Fruit fly (Drosophila melanogaster) whole organism, prepupa: ENCODE results near the gene CG32354.

ENCODE experiments used
- Blimp-1 ChIP-seq: fragments of 200-800 bp; sonication (Bioruptor generic); optimal IDR thresholded peaks from 3 replicates; lab custom pipeline; 2017; ENCODE audit warnings: missing biosample characterization, missing genetic modification characterization, mild to moderate bottlenecking, moderate library complexity, missing genetic modification reagents
- CG10631 ChIP-seq: fragments of 200-800 bp; sonication (Bioruptor generic); optimal IDR thresholded peaks from 2 replicates; lab custom pipeline; 2016; ENCODE audit warnings: missing biosample characterization, missing genetic modification characterization
- CG10669 ChIP-seq: fragments of 200-800 bp; sonication (Bioruptor generic); optimal IDR thresholded peaks from 3 replicates; lab custom pipeline; 2018; ENCODE audit warnings: missing biosample characterization, mild to moderate bottlenecking, missing genetic modification characterization, moderate library complexity
- CG11294 ChIP-seq: fragments of 200-800 bp; sonication (Bioruptor generic); IDR thresholded peaks from 2 replicates; pipeline ENCODE4 v1.3.6; 2022; ENCODE audit warnings: missing biosample characterization, missing genetic modification characterization
- CG11762 ChIP-seq: fragments of 200-800 bp; sonication (Bioruptor generic); optimal IDR thresholded peaks from 3 replicates; lab custom pipeline; 2016; ENCODE audit warnings: missing biosample characterization, missing genetic modification characterization; ENCODE audit not compliant: insufficient read depth
- CG11902 ChIP-seq: fragments of 200-800 bp; sonication (Bioruptor generic); optimal IDR thresholded peaks from 3 replicates; lab custom pipeline; 2016; ENCODE audit warnings: missing biosample characterization, missing genetic modification characterization
- CG1621 ChIP-seq: fragments of 200-800 bp; sonication (Bioruptor generic); optimal IDR thresholded peaks from 3 replicates; lab custom pipeline; 2018; ENCODE audit warnings: missing biosample characterization, mild to moderate bottlenecking, missing genetic modification characterization
- CG16779 ChIP-seq: fragments of 200-800 bp; sonication (Bioruptor generic); optimal IDR thresholded peaks from 3 replicates; lab custom pipeline; 2017; ENCODE audit warnings: missing biosample characterization, mild to moderate bottlenecking, missing genetic modification characterization
- CG3032 ChIP-seq: fragments of 200-800 bp; optimal IDR thresholded peaks from 2 replicates; lab custom pipeline; 2019; ENCODE audit warnings: missing biosample characterization, mild to moderate bottlenecking, missing genetic modification characterization, moderate library complexity
- CG31627 ChIP-seq: fragments of 200-800 bp; sonication (Bioruptor generic); optimal IDR thresholded peaks from 3 replicates; lab custom pipeline; 2016; ENCODE audit warnings: missing biosample characterization, missing genetic modification characterization
- CG32006 ChIP-seq: fragments of 200-800 bp; sonication (Bioruptor generic); optimal IDR thresholded peaks from 3 replicates; lab custom pipeline; 2017; ENCODE audit warnings: missing biosample characterization, mild to moderate bottlenecking, missing genetic modification characterization
- CG34406 ChIP-seq: fragments of 200-800 bp; sonication (Bioruptor generic); optimal IDR thresholded peaks from 3 replicates; lab custom pipeline; 2016; ENCODE audit warnings: missing biosample characterization, missing genetic modification characterization
- CG3919 ChIP-seq: fragments of 200-800 bp; sonication (Bioruptor generic); optimal IDR thresholded peaks from 3 replicates; lab custom pipeline; 2016; ENCODE audit warnings: missing biosample characterization, missing genetic modification characterization
- CG4318 ChIP-seq: fragments of 200-800 bp; sonication (Bioruptor generic); optimal IDR thresholded peaks from 3 replicates; lab custom pipeline; 2017; ENCODE audit warnings: missing biosample characterization, mild to moderate bottlenecking, missing genetic modification characterization
- CG6163 ChIP-seq: fragments of 200-800 bp; sonication (Bioruptor generic); IDR thresholded peaks from 3 replicates; pipeline ENCODE4 v1.3.6; 2022; ENCODE audit warnings: missing biosample characterization, missing genetic modification characterization
- CG6276 ChIP-seq: fragments of 200-800 bp; sonication (Bioruptor generic); optimal IDR thresholded peaks from 2 replicates; lab custom pipeline; 2017; ENCODE audit warnings: missing biosample characterization, mild to moderate bottlenecking, missing genetic modification characterization
- CG6792 ChIP-seq: fragments of 200-800 bp; sonication (Bioruptor generic); optimal IDR thresholded peaks from 3 replicates; lab custom pipeline; 2016; ENCODE audit warnings: missing biosample characterization, missing genetic modification characterization
- CG6808 ChIP-seq: fragments of 200-800 bp; sonication (Bioruptor generic); optimal IDR thresholded peaks from 3 replicates; lab custom pipeline; 2017; ENCODE audit warnings: missing biosample characterization, missing genetic modification characterization, mild to moderate bottlenecking, moderate library complexity, missing genetic modification reagents
- CG6854 ChIP-seq: fragments of 200-800 bp; sonication (Bioruptor generic); optimal IDR thresholded peaks from 2 replicates; lab custom pipeline; 2017; ENCODE audit warnings: missing biosample characterization, mild to moderate bottlenecking, missing genetic modification characterization
- CG7368 ChIP-seq: fragments of 200-800 bp; sonication (Bioruptor generic); optimal IDR thresholded peaks from 3 replicates; lab custom pipeline; 2016; ENCODE audit warnings: missing biosample characterization, missing genetic modification characterization
- CG8119 ChIP-seq: fragments of 200-800 bp; sonication (Bioruptor generic); IDR thresholded peaks from 3 replicates; pipeline ENCODE4 v1.3.6; 2022; ENCODE audit warnings: missing biosample characterization, missing genetic modification characterization
- CG8632 ChIP-seq: fragments of 200-800 bp; sonication (Bioruptor generic); optimal IDR thresholded peaks from 3 replicates; lab custom pipeline; 2016; ENCODE audit warnings: missing biosample characterization, missing genetic modification characterization
- CG9139 ChIP-seq: fragments of 200-800 bp; sonication (Bioruptor generic); optimal IDR thresholded peaks from 3 replicates; lab custom pipeline; 2017; ENCODE audit warnings: missing biosample characterization, mild to moderate bottlenecking, missing genetic modification characterization
- Eip75B ChIP-seq: fragments of 200-800 bp; sonication (Bioruptor generic); optimal IDR thresholded peaks from 3 replicates; lab custom pipeline; 2016; ENCODE audit warnings: missing biosample characterization, missing genetic modification characterization
- Eip78C ChIP-seq: fragments of 200-800 bp; sonication (Bioruptor generic); peaks from one replicate; lab custom pipeline; 2016; ENCODE audit warnings: missing biosample characterization, missing genetic modification characterization
- Eip93F ChIP-seq: fragments of 200-800 bp; sonication (Bioruptor generic); optimal IDR thresholded peaks from 2 replicates; lab custom pipeline; 2016; ENCODE audit warnings: missing biosample characterization, mild to moderate bottlenecking, missing genetic modification characterization
- Ets21C ChIP-seq: fragments of 200-800 bp; sonication (Bioruptor generic); optimal IDR thresholded peaks from 3 replicates; lab custom pipeline; 2016; ENCODE audit warnings: missing biosample characterization, missing genetic modification characterization
- Ets96B ChIP-seq: fragments of 200-800 bp; optimal IDR thresholded peaks from 2 replicates; lab custom pipeline; 2019; ENCODE audit warnings: missing biosample characterization, mild to moderate bottlenecking, missing genetic modification characterization, moderate library complexity
- Gug ChIP-seq: fragments of 200-800 bp; sonication (Bioruptor generic); IDR thresholded peaks from 2 replicates; pipeline ENCODE4 v1.3.6; 2022; ENCODE audit warnings: missing biosample characterization, missing genetic modification characterization
- Hr38 ChIP-seq: sonication (Bioruptor generic); optimal IDR thresholded peaks from 2 replicates; lab custom pipeline; 2016; ENCODE audit warnings: missing biosample characterization, missing genetic modification characterization
- Hr39 ChIP-seq: fragments of 200-800 bp; sonication (Bioruptor generic); optimal IDR thresholded peaks from 2 replicates; lab custom pipeline; 2016; ENCODE audit warnings: missing biosample characterization, missing genetic modification characterization
- Hr4 ChIP-seq: fragments of 200-800 bp; sonication (Bioruptor generic); optimal IDR thresholded peaks from 3 replicates; lab custom pipeline; 2016; ENCODE audit warnings: missing biosample characterization, missing genetic modification characterization
- Lpt ChIP-seq: fragments of 200-800 bp; sonication (Bioruptor generic); optimal IDR thresholded peaks from 3 replicates; lab custom pipeline; 2016; ENCODE audit warnings: missing biosample characterization, missing genetic modification characterization
- Met ChIP-seq: fragments of 200-800 bp; sonication (Bioruptor generic); optimal IDR thresholded peaks from 3 replicates; lab custom pipeline; 2016; ENCODE audit warnings: missing biosample characterization, missing genetic modification characterization
- Smox ChIP-seq: fragments of 200-800 bp; sonication (Bioruptor generic); optimal IDR thresholded peaks from 3 replicates; lab custom pipeline; 2016; ENCODE audit warnings: missing biosample characterization, missing genetic modification characterization
- Sox102F ChIP-seq: fragments of 200-800 bp; sonication (Bioruptor generic); optimal IDR thresholded peaks from 2 replicates; lab custom pipeline; 2016; ENCODE audit warnings: missing biosample characterization, mild to moderate bottlenecking, missing genetic modification characterization
- Sox14 ChIP-seq: fragments of 200-800 bp; sonication (Bioruptor generic); optimal IDR thresholded peaks from 3 replicates; lab custom pipeline; 2016; ENCODE audit warnings: missing biosample characterization, missing genetic modification characterization
- Sox15 ChIP-seq: fragments of 200-800 bp; sonication (Bioruptor generic); optimal IDR thresholded peaks from 3 replicates; lab custom pipeline; 2016; ENCODE audit warnings: missing biosample characterization, missing genetic modification characterization
- achi ChIP-seq: fragments of 200-800 bp; sonication (Bioruptor generic); optimal IDR thresholded peaks from 3 replicates; lab custom pipeline; 2016; ENCODE audit warnings: missing biosample characterization, missing genetic modification characterization
- acj6 ChIP-seq: fragments of 200-800 bp; sonication (Bioruptor generic); optimal IDR thresholded peaks from 3 replicates; lab custom pipeline; 2016; ENCODE audit warnings: missing biosample characterization, missing genetic modification characterization
- cyc ChIP-seq: fragments of 200-800 bp; sonication (Bioruptor generic); optimal IDR thresholded peaks from 3 replicates; lab custom pipeline; 2016; ENCODE audit warnings: missing biosample characterization, missing genetic modification characterization
- dsx ChIP-seq: fragments of 200-800 bp; optimal IDR thresholded peaks from 3 replicates; lab custom pipeline; 2019; ENCODE audit warnings: missing biosample characterization, mild to moderate bottlenecking, missing genetic modification characterization, moderate library complexity; ENCODE audit not compliant: poor library complexity, severe bottlenecking
- eg ChIP-seq: fragments of 200-800 bp; sonication (Bioruptor generic); IDR thresholded peaks from 3 replicates; pipeline ENCODE4 v1.3.6; 2022; ENCODE audit warnings: missing biosample characterization, missing genetic modification characterization
- fd59A ChIP-seq: fragments of 200-800 bp; sonication (Bioruptor generic); optimal IDR thresholded peaks from 2 replicates; lab custom pipeline; 2017; ENCODE audit warnings: missing biosample characterization, mild to moderate bottlenecking, missing genetic modification characterization, missing genetic modification reagents
- fd85E ChIP-seq: fragments of 200-800 bp; sonication (Bioruptor generic); optimal IDR thresholded peaks from 3 replicates; lab custom pipeline; 2016; ENCODE audit warnings: missing biosample characterization, missing genetic modification characterization
- lz ChIP-seq: fragments of 200-800 bp; sonication (Bioruptor generic); optimal IDR thresholded peaks from 3 replicates; lab custom pipeline; 2016; ENCODE audit warnings: missing biosample characterization, missing genetic modification characterization
- pdm3 ChIP-seq: fragments of 200-800 bp; sonication (Bioruptor generic); optimal IDR thresholded peaks from 3 replicates; lab custom pipeline; 2016; ENCODE audit warnings: missing biosample characterization, missing genetic modification characterization
- salr ChIP-seq, 2 experiments: fragments of 200-800 bp; sonication (Bioruptor generic); optimal IDR thresholded peaks; 3 replicates each; lab custom pipeline; 2016 to 2018; ENCODE audit warnings: missing biosample characterization in 2 of 2, missing genetic modification characterization in 2 of 2, mild to moderate bottlenecking in 1 of 2
- spab ChIP-seq: fragments of 200-800 bp; sonication (Bioruptor generic); optimal IDR thresholded peaks from 2 replicates; lab custom pipeline; 2017; ENCODE audit warnings: missing biosample characterization, mild to moderate bottlenecking, missing genetic modification characterization, missing genetic modification reagents
- svp ChIP-seq: fragments of 200-800 bp; sonication (Bioruptor generic); peaks from one replicate; lab custom pipeline; 2016; ENCODE audit warnings: missing biosample characterization, missing genetic modification characterization
- topi ChIP-seq: fragments of 200-800 bp; sonication (Bioruptor generic); optimal IDR thresholded peaks from 3 replicates; lab custom pipeline; 2016; ENCODE audit warnings: missing biosample characterization, missing genetic modification characterization
- vri ChIP-seq: fragments of 200-800 bp; sonication (Bioruptor generic); optimal IDR thresholded peaks from 3 replicates; lab custom pipeline; 2016; ENCODE audit warnings: missing biosample characterization, mild to moderate bottlenecking, missing genetic modification characterization

The CG32354 gene

DNA sequence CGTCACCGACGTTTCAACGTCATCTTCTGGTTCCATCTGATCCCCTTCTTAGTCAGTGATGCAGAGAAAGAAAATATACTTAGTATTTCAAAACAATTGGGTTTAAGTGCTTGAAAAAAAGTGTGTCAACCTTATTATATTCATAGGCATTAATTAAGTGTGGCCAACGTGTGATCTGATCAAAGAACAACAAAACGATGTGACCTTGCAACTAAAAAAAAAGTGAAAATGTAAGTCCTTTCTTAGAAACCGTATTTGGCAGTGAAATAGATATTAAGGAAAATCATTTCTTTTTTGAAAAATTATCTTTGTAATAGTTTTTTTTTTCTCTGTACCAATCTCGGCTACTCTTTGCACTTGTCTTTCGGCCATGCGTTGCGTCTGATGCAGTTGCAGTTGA is 37.0 kb downstream of the CG32354 start:
- TF ChIP-seq acj6 (GFP tag; lab: Kevin White, UChicago) (peak; percentile 86), CG4318 (GFP tag; lab: Kevin White, UChicago) (peak; percentile 82), CG3919 (GFP tag; lab: Kevin White, UChicago) (peak; percentile 88), spab (GFP tag; lab: Kevin White, UChicago) (peak; percentile 74), CG16779 (tag; lab: Kevin White, UChicago) (peak; percentile 73), CG11762 (GFP tag; lab: Kevin White, UChicago) (peak; percentile 85), Hr4 (GFP tag; lab: Kevin White, UChicago) (peak; percentile 81), CG6276 (GFP tag; lab: Kevin White, UChicago) (peak; percentile 77), Lpt (peak; percentile 70), topi (GFP tag; lab: Kevin White, UChicago) (peak; percentile 84), eg (GFP tag; lab: Robert Waterston, UW) (peak; percentile 60), Met (GFP tag; lab: Kevin White, UChicago) (peak; percentile 77), CG31627 (GFP tag; lab: Kevin White, UChicago) (peak; percentile 68), achi (GFP tag; lab: Kevin White, UChicago) (peak; percentile 86), CG6808 (GFP tag; lab: Kevin White, UChicago) (peak; percentile 85), pdm3 (peak; percentile 87), CG9139 (GFP tag; lab: Kevin White, UChicago) (peak; percentile 56), CG10631 (peak; percentile 83), CG6792 (GFP tag; lab: Kevin White, UChicago) (peak; percentile 85), CG1621 (tag; lab: Kevin White, UChicago) (peak; percentile 66), CG3032 (peak; percentile 79), fd59A (GFP tag; lab: Kevin White, UChicago) (peak; percentile 78), svp (GFP tag; lab: Kevin White, UChicago) (peak; percentile 89), CG8119 (GFP tag; lab: Robert Waterston, UW) (peak; percentile 82), CG7368 (GFP tag; lab: Kevin White, UChicago) (peak; percentile 78), Sox14 (GFP tag; lab: Kevin White, UChicago) (peak; percentile 86), Hr39 (peak; percentile 81), Sox102F (GFP tag; lab: Kevin White, UChicago) (peak; percentile 83), Hr38 (GFP tag; lab: Kevin White, UChicago) (no peak), vri (peak; percentile 20), salr (GFP tag; optimal IDR thresholded peaks at IDR 0.05; lab: Kevin White, UChicago) (peak; percentile 61 to 87), Eip78C (GFP tag; lab: Kevin White, UChicago) (peak; percentile 97), dsx (GFP tag; lab: Kevin White, UChicago) (peak; percentile 70), fd85E (GFP tag; lab: Kevin White, UChicago) (peak; percentile 57), CG11294 (GFP tag; lab: Robert Waterston, UW) (peak; percentile 16; the same call in 1 of the 2 replicates), Ets96B (tag; lab: Kevin White, UChicago) (peak; percentile 68), CG34406 (GFP tag; lab: Kevin White, UChicago) (peak; percentile 83), cyc (GFP tag; lab: Kevin White, UChicago) (peak; percentile 70), CG32006 (GFP tag; lab: Kevin White, UChicago) (peak; percentile 94), Eip75B (GFP tag; lab: Kevin White, UChicago) (peak; percentile 88), Eip93F (GFP tag; lab: Kevin White, UChicago) (no peak), CG6163 (GFP tag; lab: Robert Waterston, UW) (peak; percentile 79), Blimp-1 (peak; percentile 48), Gug (GFP tag; lab: Robert Waterston, UW) (peak; percentile 62), Smox (peak; percentile 68), CG10669 (peak; percentile 84), CG11902 (GFP tag; lab: Kevin White, UChicago) (peak; percentile 81), CG6854 (GFP tag; lab: Kevin White, UChicago) (peak; percentile 28), Sox15 (GFP tag; lab: Kevin White, UChicago) (peak; percentile 78), CG8632 (peak; percentile 83), lz (GFP tag; lab: Kevin White, UChicago) (peak; percentile 60), Ets21C (GFP tag; lab: Kevin White, UChicago) (peak; percentile 47)
